Worm (Caenorhabditis elegans): ENCODE measurements around the gene gnrr-2.
A peak's percentile ranks its signal among the peaks of the same experiment; 100 is the strongest.

gnrr-2 gene

ce11 chrV:14411989-14412388 is 3.1 kb downstream of the gnrr-2 start:
- TF ChIP-seq nhr-76 (tag; optimal IDR thresholded peaks at IDR 0.05) (no peak), bed-3 (GFP tag; optimal IDR thresholded peaks at IDR 0.05) (no peak), nhr-28 (tag; optimal IDR thresholded peaks at IDR 0.05) (no peak), hlh-1 (tag; optimal IDR thresholded peaks at IDR 0.05) (no peak), mls-2 (tag; optimal IDR thresholded peaks at IDR 0.05) (no peak), snpc-4 (tag; optimal IDR thresholded peaks at IDR 0.05) (no peak), lsy-2 (tag; optimal IDR thresholded peaks at IDR 0.05) (no peak), ztf-11 (tag; optimal IDR thresholded peaks at IDR 0.05) (no peak), M03D4.4 (tag; optimal IDR thresholded peaks at IDR 0.05) (no peak), nhr-237 (tag; optimal IDR thresholded peaks at IDR 0.05) (no peak)

- no peak for TF ChIP-seq elt-3 (tag; optimal IDR thresholded peaks at IDR 0.05)
- TF ChIP-seq zip-8 (tag; optimal IDR thresholded peaks at IDR 0.05), result no peak
- no peak for TF ChIP-seq unc-39 (tag; optimal IDR thresholded peaks at IDR 0.05)
- TF ChIP-seq nhr-12 (tag; optimal IDR thresholded peaks at IDR 0.05), result no peak
- TF ChIP-seq ztf-11 (tag; optimal IDR thresholded peaks at IDR 0.05), result no peak
These were observed 5.2 kb downstream of the gnrr-2 start for ce11 chrV:14414032-14414431.

- TF ChIP-seq mep-1 (tag; optimal IDR thresholded peaks at IDR 0.05) (no peak), ces-1 (GFP tag; optimal IDR thresholded peaks at IDR 0.05) (peak; percentile 56), tbx-8 (GFP tag; optimal IDR thresholded peaks at IDR 0.05) (no peak), ceh-39 (tag; optimal IDR thresholded peaks at IDR 0.05) (peak; percentile 94), nhr-2 (tag; optimal IDR thresholded peaks at IDR 0.05) (no peak), hlh-1 (tag; optimal IDR thresholded peaks at IDR 0.05) (no peak), unc-39 (tag; optimal IDR thresholded peaks at IDR 0.05) (no peak), nhr-12 (tag; optimal IDR thresholded peaks at IDR 0.05) (no peak), sptf-1 (tag; optimal IDR thresholded peaks at IDR 0.05) (no peak), pha-4 (tag; optimal IDR thresholded peaks at IDR 0.05) (peak; percentile 13)
These were observed 6.2 kb downstream of the gnrr-2 start, which contains the start of the genes nxf-1 and C15H11.11 for ce11 chrV:14414964-14415564. Gene nxf-1, minus strand, starts transcription at chrV:14415014. Gene C15H11.11, plus strand, starts transcription at chrV:14415499.

- no peak for TF ChIP-seq blmp-1 (tag; optimal IDR thresholded peaks at IDR 0.05)
- no peak for TF ChIP-seq nhr-28 (tag; optimal IDR thresholded peaks at IDR 0.05)
- no peak for TF ChIP-seq unc-62 (GFP tag; optimal IDR thresholded peaks at IDR 0.05)
- TF ChIP-seq drap-1 (GFP tag; optimal IDR thresholded peaks at IDR 0.05), result no peak
- no peak for TF ChIP-seq sem-2 (GFP tag; optimal IDR thresholded peaks at IDR 0.05)
- TF ChIP-seq pha-4 (tag; optimal IDR thresholded peaks at IDR 0.05), result no peak
- no peak for TF ChIP-seq M03D4.4 (tag; optimal IDR thresholded peaks at IDR 0.05)
- TF ChIP-seq ham-2 (GFP tag; optimal IDR thresholded peaks at IDR 0.05), result no peak
- TF ChIP-seq mls-2 (tag; optimal IDR thresholded peaks at IDR 0.05), result no peak
- TF ChIP-seq nhr-237 (tag; optimal IDR thresholded peaks at IDR 0.05), result no peak
These were observed 8.9 kb downstream of the gnrr-2 start, which contains the start of the genes nxf-2 and set-31 for ce11 chrV:14417735-14418134. Gene nxf-2, minus strand, starts transcription at chrV:14417835. Gene set-31, plus strand, starts transcription at chrV:14417903.

ce11 chrV:14419855-14420254 is 11.0 kb downstream of the gnrr-2 start:
- TF ChIP-seq nhr-76 (tag; optimal IDR thresholded peaks at IDR 0.05), result no peak
- no peak for TF ChIP-seq nhr-237 (tag; optimal IDR thresholded peaks at IDR 0.05)
- TF ChIP-seq unc-39 (tag; optimal IDR thresholded peaks at IDR 0.05), result no peak
- no peak for TF ChIP-seq sem-2 (GFP tag; optimal IDR thresholded peaks at IDR 0.05)
- no peak for TF ChIP-seq drap-1 (GFP tag; optimal IDR thresholded peaks at IDR 0.05)
- no peak for TF ChIP-seq ceh-43 (GFP tag; optimal IDR thresholded peaks at IDR 0.05)
- no peak for TF ChIP-seq ceh-83 (GFP tag; optimal IDR thresholded peaks at IDR 0.05)
- no peak for TF ChIP-seq nhr-28 (tag; optimal IDR thresholded peaks at IDR 0.05)

- TF ChIP-seq zip-8 (tag; optimal IDR thresholded peaks at IDR 0.05) (no peak), ham-2 (GFP tag; optimal IDR thresholded peaks at IDR 0.05) (no peak), tbx-8 (GFP tag; optimal IDR thresholded peaks at IDR 0.05) (no peak), lin-32 (GFP tag; optimal IDR thresholded peaks at IDR 0.05) (no peak), nhr-237 (tag; optimal IDR thresholded peaks at IDR 0.05) (no peak), ceh-43 (GFP tag; optimal IDR thresholded peaks at IDR 0.05) (no peak), lin-13 (tag; optimal IDR thresholded peaks at IDR 0.05) (no peak), nhr-28 (tag; optimal IDR thresholded peaks at IDR 0.05) (no peak), unc-62 (GFP tag; optimal IDR thresholded peaks at IDR 0.05) (no peak), mls-2 (tag; optimal IDR thresholded peaks at IDR 0.05) (no peak), elt-1 (tag; optimal IDR thresholded peaks at IDR 0.05; ENCODE audit: borderline replicate concordance, insufficient read depth) (no peak), flh-1 (GFP tag; optimal IDR thresholded peaks at IDR 0.05) (no peak), snpc-4 (tag; optimal IDR thresholded peaks at IDR 0.05) (no peak)
These were observed 12.5 kb downstream of the gnrr-2 start, which contains the start of gene dhs-22 for ce11 chrV:14421325-14421724. Gene dhs-22, minus strand, starts transcription at chrV:14421440.

Data from whole organism, mixed stage, embryonic.